Fruit fly (Drosophila melanogaster): ENCODE measurements around the gene CG10237.

Gene CG10237

dm6 chr2L:19444734-19445140 lies 2.2 kb upstream of the CG10237 start, which contains the start of gene Hs2st (continued):
- TF ChIP-seq CG15696 (tag; optimal IDR thresholded peaks at IDR 0.05) (peak; percentile 91), Camta (GFP tag; optimal IDR thresholded peaks at IDR 0.05) (peak; percentile 90), CG5245 (GFP tag; optimal IDR thresholded peaks at IDR 0.05) (peak; percentile 90), CG17361 (GFP tag; IDR thresholded peaks at IDR 0.05) (peak; percentile 95), Oaz (GFP tag; IDR thresholded peaks at IDR 0.05) (peak; percentile 87), NfI (GFP tag; optimal IDR thresholded peaks at IDR 0.05) (peak; percentile 93), Dbx (GFP tag; IDR thresholded peaks at IDR 0.05) (peak; percentile 96), dimm (GFP tag; IDR thresholded peaks at IDR 0.05) (0 out of 2 replicates have a peak, but pooled peaks have one; percentile 4), CG18764 (GFP tag; optimal IDR thresholded peaks at IDR 0.05) (peak; percentile 89), TFAM (GFP tag; optimal IDR thresholded peaks at IDR 0.05) (no peak), CG10959 (GFP tag; IDR thresholded peaks at IDR 0.05) (peak; percentile 86), CG2889 (GFP tag; IDR thresholded peaks at IDR 0.05) (peak; percentile 90), Sox100B (GFP tag; optimal IDR thresholded peaks at IDR 0.05) (no peak), eyg (GFP tag; optimal IDR thresholded peaks at IDR 0.05) (peak; percentile 84), CG12299 (tag; optimal IDR thresholded peaks at IDR 0.05) (peak; percentile 81), E2f1 (GFP tag; IDR thresholded peaks at IDR 0.05) (peak; percentile 90), Meics (GFP tag; optimal IDR thresholded peaks at IDR 0.05) (peak; percentile 88), CG6272 (GFP tag; IDR thresholded peaks at IDR 0.05) (peak; percentile 95), Bdp1 (GFP tag; optimal IDR thresholded peaks at IDR 0.05) (peak; percentile 91), zfh2 (GFP tag; optimal IDR thresholded peaks at IDR 0.05) (peak; percentile 98), MTF-1 (GFP tag; optimal IDR thresholded peaks at IDR 0.05; ENCODE audit: borderline replicate concordance) (peak; percentile 42), CG2712 (tag; optimal IDR thresholded peaks at IDR 0.05) (peak; percentile 92), CG7372 (GFP tag; IDR thresholded peaks at IDR 0.05) (peak; percentile 91), nom (GFP tag; optimal IDR thresholded peaks at IDR 0.05) (peak; percentile 80), tna (GFP tag; IDR thresholded peaks at IDR 0.05; ENCODE audit: partially characterized antibody) (no peak), zfh1 (GFP tag; IDR thresholded peaks at IDR 0.05) (peak; percentile 94), Lhr (GFP tag; optimal IDR thresholded peaks at IDR 0.05) (peak; percentile 92), Kr (GFP tag; optimal IDR thresholded peaks at IDR 0.05) (peak; percentile 93), CG13287 (GFP tag; IDR thresholded peaks at IDR 0.05; ENCODE audit: partially characterized antibody) (peak; percentile 62), CG15514 (GFP tag; optimal IDR thresholded peaks at IDR 0.05) (peak; percentile 85), CG14014 (GFP tag; IDR thresholded peaks at IDR 0.05) (peak; percentile 92), CG9932 (GFP tag; IDR thresholded peaks at IDR 0.05) (peak; percentile 98), gt (GFP tag; IDR thresholded peaks at IDR 0.05) (peak; percentile 83), CG15601 (tag; optimal IDR thresholded peaks at IDR 0.05) (peak; percentile 88), CG13123 (GFP tag; optimal IDR thresholded peaks at IDR 0.05) (peak; percentile 90), CG4282 (GFP tag; optimal IDR thresholded peaks at IDR 0.05) (peak; percentile 88), Dad (GFP tag; optimal IDR thresholded peaks at IDR 0.05) (peak; percentile 95), CG13624 (GFP tag; optimal IDR thresholded peaks at IDR 0.05) (peak; percentile 95), maf-S (GFP tag; optimal IDR thresholded peaks at IDR 0.05) (peak; percentile 95), unpg (GFP tag; optimal IDR thresholded peaks at IDR 0.05) (peak; percentile 89), bbx (GFP tag; IDR thresholded peaks at IDR 0.05; ENCODE audit: partially characterized antibody) (no peak), Bteb2 (GFP tag; optimal IDR thresholded peaks at IDR 0.05) (peak; percentile 95), bigmax (GFP tag; optimal IDR thresholded peaks at IDR 0.05) (peak; percentile 89), CG7839 (tag; optimal IDR thresholded peaks at IDR 0.05) (peak; percentile 91), Usf (GFP tag; optimal IDR thresholded peaks at IDR 0.05) (peak; percentile 90), dm (GFP tag; optimal IDR thresholded peaks at IDR 0.05) (peak; percentile 89), slbo (GFP tag; IDR thresholded peaks at IDR 0.05) (peak; percentile 98), H2.0 (GFP tag; IDR thresholded peaks at IDR 0.05) (peak; percentile 90), vvl (GFP tag; IDR thresholded peaks at IDR 0.05) (peak; percentile 94), Abd-B (GFP tag; optimal IDR thresholded peaks at IDR 0.05) (peak; percentile 94), tgo (GFP tag; IDR thresholded peaks at IDR 0.05) (peak; percentile 93)
